Worm (Caenorhabditis elegans) whole organism, L2 larva: ENCODE results near the gene F22B7.3.

ENCODE experiments used
- C34F6.9 ChIP-seq: fragments of 150-350 bp; optimal IDR thresholded peaks from 2 replicates; lab custom pipeline; 2014; ENCODE audit warnings: missing biosample characterization, missing genetic modification characterization
- F13H6.1 ChIP-seq: sonication (generic microtip); optimal IDR thresholded peaks from 2 replicates; lab custom pipeline; 2016; ENCODE audit warnings: missing genetic modification characterization, missing compliant biosample characterization
- Y55F3AM.14 ChIP-seq: fragments of 200-800 bp; sonication (Bioruptor generic); optimal IDR thresholded peaks from 2 replicates; lab custom pipeline; 2018; ENCODE audit warnings: mild to moderate bottlenecking, missing genetic modification characterization, missing compliant biosample characterization
- ZK546.5 ChIP-seq: sonication (generic microtip); optimal IDR thresholded peaks from 2 replicates; lab custom pipeline; 2017; ENCODE audit warnings: missing biosample characterization, missing genetic modification characterization
- ama-1 ChIP-seq: fragments of 150-350 bp; optimal IDR thresholded peaks from 2 replicates; lab custom pipeline; 2018; ENCODE audit warnings: inconsistent platforms
- blmp-1 ChIP-seq: sonication (generic microtip); optimal IDR thresholded peaks from 2 replicates; lab custom pipeline; 2017; ENCODE audit warnings: missing genetic modification characterization, mild to moderate bottlenecking, missing compliant biosample characterization, antibody characterized with exemption, moderate library complexity; ENCODE audit not compliant: insufficient read depth
- ceh-16 ChIP-seq: fragments of 150-350 bp; optimal IDR thresholded peaks from 2 replicates; lab custom pipeline; 2014; ENCODE audit warnings: missing biosample characterization, missing genetic modification characterization
- ceh-82 ChIP-seq: fragments of 150-350 bp; optimal IDR thresholded peaks from 2 replicates; lab custom pipeline; 2014; ENCODE audit warnings: missing biosample characterization, missing genetic modification characterization
- crh-2 ChIP-seq: sonication (generic microtip); optimal IDR thresholded peaks from 2 replicates; lab custom pipeline; 2017; ENCODE audit warnings: missing biosample characterization, missing genetic modification characterization
- dmd-4 ChIP-seq: sonication (generic microtip); optimal IDR thresholded peaks from 2 replicates; lab custom pipeline; 2017; ENCODE audit warnings: missing biosample characterization, missing genetic modification characterization
- egl-27 ChIP-seq: sonication (generic microtip); optimal IDR thresholded peaks from 3 replicates; lab custom pipeline; 2017; ENCODE audit warnings: missing biosample characterization, missing genetic modification reagents, missing genetic modification characterization
- elt-1 ChIP-seq: fragments of 150-350 bp; optimal IDR thresholded peaks from 2 replicates; lab custom pipeline; 2014; ENCODE audit warnings: missing biosample characterization, missing genetic modification characterization
- fos-1 ChIP-seq: fragments of 150-350 bp; optimal IDR thresholded peaks from 2 replicates; lab custom pipeline; 2014; ENCODE audit warnings: missing biosample characterization, missing genetic modification characterization
- gmeb-1 ChIP-seq: fragments of 150-350 bp; optimal IDR thresholded peaks from 2 replicates; lab custom pipeline; 2014; ENCODE audit warnings: missing biosample characterization, missing genetic modification characterization
- lin-11 ChIP-seq: fragments of 150-350 bp; sonication (generic microtip); optimal IDR thresholded peaks from 2 replicates; lab custom pipeline; 2014; ENCODE audit warnings: missing biosample characterization, missing genetic modification characterization, inconsistent platforms, mixed read lengths
- lin-13 ChIP-seq: fragments of 150-350 bp; optimal IDR thresholded peaks from 2 replicates; lab custom pipeline; 2014; ENCODE audit warnings: missing biosample characterization, missing genetic modification reagents, missing genetic modification characterization
- lin-39 ChIP-seq: fragments of 150-350 bp; optimal IDR thresholded peaks from 2 replicates; lab custom pipeline; 2014; ENCODE audit warnings: missing biosample characterization, missing genetic modification reagents, missing genetic modification characterization
- lsy-2 ChIP-seq, 2 experiments: fragments of 150-350 bp in 1 of 2; sonication (generic microtip) in 1 of 2; optimal IDR thresholded peaks; 2 replicates each; lab custom pipeline; 2014 to 2017; ENCODE audit warnings: missing biosample characterization in 2 of 2, missing genetic modification characterization in 2 of 2
- mab-5 ChIP-seq: fragments of 150-350 bp; optimal IDR thresholded peaks from 2 replicates; lab custom pipeline; 2014; ENCODE audit warnings: missing biosample characterization, missing genetic modification characterization
- mbf-1 ChIP-seq: sonication (generic microtip); optimal IDR thresholded peaks from 2 replicates; lab custom pipeline; 2017; ENCODE audit warnings: missing biosample characterization, missing genetic modification characterization
- mdl-1 ChIP-seq, 2 experiments: fragments of 150-350 bp in 1 of 2; sonication (generic microtip) in 1 of 2; optimal IDR thresholded peaks; 2 replicates each; lab custom pipeline; 2017; ENCODE audit warnings: missing biosample characterization in 2 of 2, missing genetic modification characterization in 2 of 2
- nhr-10 ChIP-seq: sonication (generic microtip); optimal IDR thresholded peaks from 2 replicates; lab custom pipeline; 2017; ENCODE audit warnings: missing biosample characterization, missing genetic modification characterization
- nhr-12 ChIP-seq: fragments of 150-350 bp; optimal IDR thresholded peaks from 2 replicates; lab custom pipeline; 2014; ENCODE audit warnings: missing biosample characterization, missing genetic modification characterization
- nhr-129 ChIP-seq: fragments of 150-350 bp; optimal IDR thresholded peaks from 2 replicates; lab custom pipeline; 2014; ENCODE audit warnings: missing biosample characterization, missing genetic modification characterization
- nhr-21 ChIP-seq: fragments of 150-350 bp; optimal IDR thresholded peaks from 2 replicates; lab custom pipeline; 2014; ENCODE audit warnings: missing biosample characterization, missing genetic modification characterization
- nhr-23 ChIP-seq: fragments of 150-350 bp; optimal IDR thresholded peaks from 2 replicates; lab custom pipeline; 2014; ENCODE audit warnings: missing biosample characterization, missing genetic modification reagents, missing genetic modification characterization
- nhr-237 ChIP-seq: fragments of 150-350 bp; optimal IDR thresholded peaks from 2 replicates; lab custom pipeline; 2014; ENCODE audit warnings: missing biosample characterization, missing genetic modification characterization
- nhr-25 ChIP-seq: fragments of 150-350 bp; sonication (generic microtip); optimal IDR thresholded peaks from 3 replicates; lab custom pipeline; 2014; ENCODE audit warnings: missing biosample characterization, missing genetic modification characterization
- nhr-6 ChIP-seq: fragments of 150-350 bp; optimal IDR thresholded peaks from 2 replicates; lab custom pipeline; 2014; ENCODE audit warnings: missing biosample characterization, missing genetic modification characterization
- nhr-77 ChIP-seq: fragments of 150-350 bp; optimal IDR thresholded peaks from 2 replicates; lab custom pipeline; 2014; ENCODE audit warnings: missing biosample characterization, missing genetic modification characterization
- peb-1 ChIP-seq: fragments of 150-350 bp; optimal IDR thresholded peaks from 2 replicates; lab custom pipeline; 2014; ENCODE audit warnings: missing biosample characterization, missing genetic modification characterization
- sem-4 ChIP-seq: fragments of 150-350 bp; optimal IDR thresholded peaks from 2 replicates; lab custom pipeline; 2014; ENCODE audit warnings: missing biosample characterization, missing genetic modification reagents, missing genetic modification characterization
- skn-1 ChIP-seq: sonication (generic microtip); optimal IDR thresholded peaks from 2 replicates; lab custom pipeline; 2017; ENCODE audit warnings: missing biosample characterization, missing genetic modification characterization
- snpc-4 ChIP-seq: fragments of 150-350 bp; optimal IDR thresholded peaks from 2 replicates; lab custom pipeline; 2014; ENCODE audit warnings: missing biosample characterization, missing genetic modification characterization
- unc-39 ChIP-seq: fragments of 150-350 bp; optimal IDR thresholded peaks from 2 replicates; lab custom pipeline; 2014; ENCODE audit warnings: missing biosample characterization, missing genetic modification characterization
- unc-55 ChIP-seq: fragments of 150-350 bp; sonication (generic microtip); optimal IDR thresholded peaks from 3 replicates; lab custom pipeline; 2014; ENCODE audit warnings: missing biosample characterization, missing genetic modification reagents, missing genetic modification characterization
- unc-62 ChIP-seq: fragments of 150-350 bp; optimal IDR thresholded peaks from 2 replicates; lab custom pipeline; 2014; ENCODE audit warnings: missing biosample characterization, missing genetic modification reagents, missing genetic modification characterization
- zag-1 ChIP-seq: fragments of 150-350 bp; optimal IDR thresholded peaks from 2 replicates; lab custom pipeline; 2014; ENCODE audit warnings: missing biosample characterization, missing genetic modification characterization
- ztf-1 ChIP-seq: fragments of 200-800 bp; sonication (Bioruptor generic); conservative IDR thresholded peaks from 2 replicates; pipeline ENCODE4 v1.3.6; 2022; ENCODE audit warnings: missing genetic modification characterization, missing compliant biosample characterization
- ztf-11 ChIP-seq: sonication (generic microtip); optimal IDR thresholded peaks from 2 replicates; lab custom pipeline; 2017; ENCODE audit warnings: missing biosample characterization, missing genetic modification characterization
- ztf-4 ChIP-seq: fragments of 150-350 bp; optimal IDR thresholded peaks from 2 replicates; lab custom pipeline; 2014; ENCODE audit warnings: missing biosample characterization, missing genetic modification characterization

The F22B7.3 gene

ce11 chrIII:8663143-8663542, 14.5 kb downstream of the F22B7.3 start:
- TF ChIP-seq mbf-1 (tag; lab: Kevin White, UChicago) (no peak), nhr-25 (tag; lab: Kevin White, UChicago) (peak; percentile 28), ztf-11 (tag; lab: Kevin White, UChicago) (no peak), nhr-77 (no peak), crh-2 (tag; lab: Kevin White, UChicago) (no peak)

- no peak for TF ChIP-seq crh-2 (tag; lab: Kevin White, UChicago)
- peak in 1 of 2 experiments; percentile 60 for TF ChIP-seq lsy-2 (tag; optimal IDR thresholded peaks at IDR 0.05; lab: Kevin White, UChicago)
- TF ChIP-seq C34F6.9 (tag; lab: Kevin White, UChicago): peak; percentile 26
These were observed 16.3 kb downstream of the F22B7.3 start, which contains the start of gene F22B7.1 for ce11 chrIII:8664897-8665388. Gene F22B7.1 (plus strand): TSS chrIII:8665338.

ce11 chrIII:8667382-8667781, 18.7 kb downstream of the F22B7.3 start, which contains the start of gene dpy-19:
Gene dpy-19 (minus strand): TSS chrIII:8667482.
- TF ChIP-seq F13H6.1 (no peak), nhr-25 (tag; lab: Kevin White, UChicago) (no peak), dmd-4 (tag; lab: Kevin White, UChicago) (no peak), unc-39 (tag; lab: Kevin White, UChicago) (no peak), Y55F3AM.14 (GFP tag; lab: Kevin White, UChicago) (no peak), sem-4 (no peak), ztf-11 (tag; lab: Kevin White, UChicago) (no peak), lin-11 (tag; lab: Kevin White, UChicago) (no peak), nhr-23 (tag; lab: Kevin White, UChicago) (no peak), nhr-6 (no peak), ceh-82 (tag; lab: Kevin White, UChicago) (no peak)

ce11 chrIII:8668717-8669116, 20.0 kb downstream of the F22B7.3 start:
- no peak for TF ChIP-seq ceh-16
- TF ChIP-seq elt-1 (tag; lab: Kevin White, UChicago): no peak
- no peak for TF ChIP-seq nhr-6
- no peak for TF ChIP-seq F13H6.1
- no peak for TF ChIP-seq unc-55 (GFP tag; lab: Kevin White, UChicago)

ce11 chrIII:8674980-8675485, 26.3 kb downstream of the F22B7.3 start, which contains the start of gene pgl-2:
Gene pgl-2 (minus strand): TSS chrIII:8675435.
- TF ChIP-seq lsy-2 (tag; optimal IDR thresholded peaks at IDR 0.05; lab: Kevin White, UChicago): peak in 1 of 2 experiments; percentile 2
- TF ChIP-seq ztf-1 (GFP tag; lab: Robert Waterston, UW): no peak
- TF ChIP-seq, all 48 proteins: peak for 1

- TF ChIP-seq ztf-11 (tag; lab: Kevin White, UChicago): no peak
- peak; percentile 64 for TF ChIP-seq nhr-21
- no peak for TF ChIP-seq mdl-1 (tag; optimal IDR thresholded peaks at IDR 0.05; lab: Kevin White, UChicago)
- no peak for TF ChIP-seq mab-5 (tag; lab: Kevin White, UChicago)
- no peak for TF ChIP-seq nhr-23 (tag; lab: Kevin White, UChicago)
- TF ChIP-seq Y55F3AM.14 (GFP tag; lab: Kevin White, UChicago): peak; percentile 68
- peak; percentile 43 for TF ChIP-seq fos-1
- TF ChIP-seq nhr-10 (tag; lab: Kevin White, UChicago): no peak
- no peak for TF ChIP-seq nhr-237 (tag; lab: Kevin White, UChicago)
- TF ChIP-seq elt-1 (tag; lab: Kevin White, UChicago): no peak
- peak; percentile 60 for TF ChIP-seq lin-13
- TF ChIP-seq peb-1 (tag; lab: Kevin White, UChicago): no peak
- peak; percentile 91 for TF ChIP-seq nhr-129 (tag; lab: Kevin White, UChicago)
- peak; percentile 57 for TF ChIP-seq crh-2 (tag; lab: Kevin White, UChicago)
- TF ChIP-seq snpc-4: no peak
- TF ChIP-seq ceh-16: no peak
- TF ChIP-seq F13H6.1: peak; percentile 53
- TF ChIP-seq ztf-4: no peak
- TF ChIP-seq zag-1 (tag; lab: Kevin White, UChicago): peak; percentile 68
- no peak for TF ChIP-seq unc-62 (GFP tag; lab: Kevin White, UChicago)
- peak; percentile 54 for TF ChIP-seq egl-27 (tag; lab: Kevin White, UChicago)
- TF ChIP-seq gmeb-1 (tag; lab: Kevin White, UChicago): peak; percentile 58
- no peak for TF ChIP-seq unc-39 (tag; lab: Kevin White, UChicago)
- no peak for TF ChIP-seq nhr-77
- TF ChIP-seq skn-1: no peak
- no peak for TF ChIP-seq nhr-12 (tag; lab: Kevin White, UChicago)
- TF ChIP-seq mbf-1 (tag; lab: Kevin White, UChicago): no peak
- no peak for TF ChIP-seq ama-1 (lab: Kevin White, UChicago)
- no peak for TF ChIP-seq ceh-82 (tag; lab: Kevin White, UChicago)
- TF ChIP-seq nhr-25 (tag; lab: Kevin White, UChicago): peak; percentile 44
- no peak for TF ChIP-seq ZK546.5 (tag; lab: Kevin White, UChicago)
- no peak for TF ChIP-seq blmp-1 (tag; lab: Kevin White, UChicago)
- no peak for TF ChIP-seq lin-39 (tag; lab: Kevin White, UChicago)
- TF ChIP-seq unc-55 (GFP tag; lab: Kevin White, UChicago): peak; percentile 82
- no peak for TF ChIP-seq ztf-1 (GFP tag; lab: Robert Waterston, UW)
These were observed 29.7 kb downstream of the F22B7.3 start for ce11 chrIII:8678371-8678770.
